Worm (Caenorhabditis elegans) whole organism, early embryonic: ENCODE results near the gene pink-1.
A peak's percentile ranks its signal among the peaks of the same experiment; 100 is the strongest.

Source experiments
- B0310.2 ChIP-seq: sonication (generic microtip); optimal IDR thresholded peaks from 2 replicates; lab custom pipeline; 2016; ENCODE audit warnings: mild to moderate bottlenecking, missing genetic modification characterization, missing compliant biosample characterization
- F13C5.2 ChIP-seq: sonication (generic microtip); optimal IDR thresholded peaks from 2 replicates; lab custom pipeline; 2017; ENCODE audit warnings: mild to moderate bottlenecking, missing genetic modification characterization, inconsistent platforms, missing compliant biosample characterization
- aly-1 ChIP-seq: sonication (generic microtip); optimal IDR thresholded peaks from 2 replicates; lab custom pipeline; 2016; ENCODE audit warnings: missing genetic modification characterization, missing compliant biosample characterization
- ama-1 ChIP-seq: fragments of 150-350 bp; optimal IDR thresholded peaks from 2 replicates; lab custom pipeline; 2014
- ceh-13 ChIP-seq: fragments of 200-800 bp; sonication (Bioruptor generic); optimal IDR thresholded peaks from 2 replicates; lab custom pipeline; 2018; ENCODE audit warnings: mild to moderate bottlenecking, missing genetic modification characterization, missing compliant biosample characterization
- ceh-36 ChIP-seq: sonication (generic microtip); optimal IDR thresholded peaks from 2 replicates; lab custom pipeline; 2016; ENCODE audit warnings: missing genetic modification characterization, inconsistent platforms, missing compliant biosample characterization
- ets-7 ChIP-seq: sonication (generic microtip); optimal IDR thresholded peaks from 2 replicates; lab custom pipeline; 2016; ENCODE audit warnings: missing genotype, missing genetic modification characterization, missing compliant biosample characterization
- flt-1 ChIP-seq: fragments of 200-800 bp; sonication (Bioruptor generic); IDR thresholded peaks from 2 replicates; pipeline ENCODE4 v1.3.6; 2022; ENCODE audit warnings: missing genetic modification characterization, missing compliant biosample characterization
- hmbx-1 ChIP-seq: sonication (generic microtip); optimal IDR thresholded peaks from 2 replicates; lab custom pipeline; 2016; ENCODE audit warnings: mild to moderate bottlenecking, missing genetic modification characterization, missing compliant biosample characterization
- hmg-4 ChIP-seq: fragments of 200-800 bp; sonication (Bioruptor generic); optimal IDR thresholded peaks from 2 replicates; lab custom pipeline; 2018; ENCODE audit warnings: mild to moderate bottlenecking, missing genetic modification characterization, missing compliant biosample characterization
- hnd-1 ChIP-seq: sonication (generic microtip); optimal IDR thresholded peaks from 2 replicates; lab custom pipeline; 2016; ENCODE audit warnings: missing genetic modification characterization, missing compliant biosample characterization
- pes-1 ChIP-seq: fragments of 200-800 bp; sonication (Bioruptor generic); IDR thresholded peaks from 2 replicates; pipeline ENCODE4 v1.3.6; 2022; ENCODE audit warnings: missing genetic modification reagents, missing genetic modification characterization, missing compliant biosample characterization
- scrt-1 ChIP-seq: fragments of 200-800 bp; sonication (Bioruptor generic); IDR thresholded peaks from 2 replicates; pipeline ENCODE4 v1.3.6; 2022; ENCODE audit warnings: missing genetic modification characterization, missing compliant biosample characterization
- sea-1 ChIP-seq: fragments of 200-800 bp; sonication (Bioruptor generic); conservative IDR thresholded peaks from 2 replicates; pipeline ENCODE4 v1.3.6; 2022; ENCODE audit warnings: missing genetic modification characterization, missing compliant biosample characterization
- tbx-11 ChIP-seq: fragments of 200-800 bp; sonication (Bioruptor generic); IDR thresholded peaks from 2 replicates; pipeline ENCODE4 v1.3.6; 2022; ENCODE audit warnings: missing genetic modification characterization, missing compliant biosample characterization
- tbx-37 ChIP-seq: fragments of 200-800 bp; sonication (Bioruptor generic); conservative IDR thresholded peaks from 2 replicates; pipeline ENCODE4 v1.3.6; 2022; ENCODE audit warnings: missing genetic modification reagents, missing genetic modification characterization, missing compliant biosample characterization
- tra-4 ChIP-seq: sonication (generic microtip); optimal IDR thresholded peaks from 2 replicates; lab custom pipeline; 2017; ENCODE audit warnings: missing genetic modification characterization, missing compliant biosample characterization

pink-1 gene

DNA sequence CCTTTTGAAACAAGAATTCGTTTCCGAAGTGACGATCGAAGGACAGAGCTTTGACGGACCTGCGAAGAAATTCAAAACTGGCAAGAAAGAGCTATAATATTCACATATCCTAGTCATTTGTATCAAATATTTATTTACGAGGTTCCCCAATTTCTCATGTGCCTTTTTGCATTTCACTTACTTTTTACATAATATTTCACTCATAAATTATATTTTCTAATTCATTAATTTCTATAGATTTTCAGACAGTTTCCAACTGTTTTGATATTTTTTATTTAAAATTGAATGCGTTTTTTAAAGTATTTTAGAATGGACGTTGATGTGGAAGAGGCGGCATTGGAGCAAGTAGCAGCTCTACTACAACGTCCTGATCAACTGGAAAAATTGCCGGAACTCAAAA lies 36.2 kb downstream of the pink-1 start, which contains the start of gene sec-6:
TSS of gene sec-6 (plus strand) at position 301 of the 400 bp plus-strand sequence.
- TF ChIP-seq tbx-37 (GFP tag; lab: Robert Waterston, UW) (no peak), ama-1 (no peak), pes-1 (GFP tag; lab: Robert Waterston, UW) (no peak), tbx-11 (GFP tag; lab: Robert Waterston, UW) (no peak), hnd-1 (no peak), tra-4 (tag; lab: Kevin White, UChicago) (no peak), ceh-36 (no peak), ets-7 (tag; lab: Kevin White, UChicago) (no peak), scrt-1 (GFP tag; lab: Robert Waterston, UW) (no peak), B0310.2 (tag; lab: Kevin White, UChicago) (no peak), sea-1 (GFP tag; lab: Robert Waterston, UW) (no peak), hmg-4 (GFP tag; lab: Kevin White, UChicago) (no peak), hmbx-1 (tag; lab: Kevin White, UChicago) (no peak), ceh-13 (GFP tag; lab: Kevin White, UChicago) (no peak), flt-1 (GFP tag; lab: Robert Waterston, UW) (no peak), aly-1 (tag; lab: Kevin White, UChicago) (no peak), F13C5.2 (tag; lab: Kevin White, UChicago) (no peak)

DNA sequence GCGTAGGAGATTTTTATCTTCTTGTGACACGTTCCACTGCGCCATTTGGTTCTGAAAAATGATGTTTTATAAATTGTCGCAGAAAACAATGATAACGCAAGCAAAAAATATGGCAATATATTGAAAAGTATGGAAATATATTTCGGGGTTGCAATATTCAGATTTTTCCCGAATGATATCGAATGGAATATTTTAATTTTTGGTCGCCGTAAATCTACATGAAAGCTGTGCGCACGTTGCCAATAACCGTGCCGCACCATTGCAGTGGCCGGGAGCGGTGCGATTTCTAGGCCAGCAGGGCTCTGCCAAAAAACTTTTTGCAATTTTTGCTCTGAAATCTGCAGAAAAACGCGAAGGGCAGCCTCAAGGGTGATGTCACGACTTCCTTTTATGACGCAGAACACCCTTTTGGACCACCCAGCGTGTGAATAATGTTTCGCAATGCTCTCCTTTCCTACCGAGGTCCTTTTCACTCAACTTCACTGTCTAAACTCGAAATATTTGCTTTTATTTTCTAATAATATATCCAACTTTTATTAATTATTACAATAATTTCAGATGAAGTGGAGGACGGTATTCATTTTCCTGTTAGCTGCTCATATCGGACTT lies 37.3 kb downstream of the pink-1 start, which contains the start of the genes F09E5.11 and bmy-1:
TSS of gene F09E5.11 (minus strand) at position 51 of the 609 bp plus-strand sequence.
TSS of gene bmy-1 (plus strand) at position 559 of the 609 bp plus-strand sequence.
- TF ChIP-seq B0310.2 (tag; lab: Kevin White, UChicago) (no peak), hnd-1 (no peak), hmbx-1 (tag; lab: Kevin White, UChicago) (no peak), aly-1 (tag; lab: Kevin White, UChicago) (no peak), ceh-36 (no peak), ama-1 (no peak), tra-4 (tag; lab: Kevin White, UChicago) (no peak), tbx-37 (GFP tag; lab: Robert Waterston, UW) (peak; percentile 79), flt-1 (GFP tag; lab: Robert Waterston, UW) (0 out of 2 replicates have a peak, but pooled peaks have one; percentile 11), sea-1 (GFP tag; lab: Robert Waterston, UW) (0 out of 2 replicates have a peak, but pooled peaks have one; percentile 23), tbx-11 (GFP tag; lab: Robert Waterston, UW) (0 out of 2 replicates have a peak, but pooled peaks have one; percentile 42), scrt-1 (GFP tag; lab: Robert Waterston, UW) (no peak), pes-1 (GFP tag; lab: Robert Waterston, UW) (peak; percentile 74), hmg-4 (GFP tag; lab: Kevin White, UChicago) (peak; percentile 74), F13C5.2 (tag; lab: Kevin White, UChicago) (peak; percentile 61), ceh-13 (GFP tag; lab: Kevin White, UChicago) (peak; percentile 21), ets-7 (tag; lab: Kevin White, UChicago) (peak; percentile 23)

DNA sequence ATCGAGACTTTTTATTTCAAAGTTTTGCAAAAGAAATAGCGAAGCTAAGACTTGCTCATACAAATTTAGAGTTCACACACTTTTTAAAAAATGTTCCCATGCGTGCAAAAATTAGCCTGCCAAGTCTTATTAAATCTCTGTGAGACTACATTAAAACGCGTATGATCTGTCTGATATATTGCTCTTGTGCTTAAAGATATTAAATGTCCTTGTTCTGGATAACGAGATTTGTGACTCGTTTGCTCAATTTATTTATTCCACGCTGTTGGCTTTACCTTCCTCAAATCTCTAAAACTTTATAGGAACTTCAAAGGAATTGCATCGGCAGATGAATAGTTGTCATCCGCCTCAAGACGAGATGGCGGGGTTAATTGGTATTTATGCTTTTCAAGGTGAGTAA lies 40.1 kb downstream of the pink-1 start, which contains the start of gene srg-69:
TSS of gene srg-69 (plus strand) at position 301 of the 400 bp plus-strand sequence.
- TF ChIP-seq scrt-1 (GFP tag; lab: Robert Waterston, UW) (no peak), hnd-1 (no peak), tbx-11 (GFP tag; lab: Robert Waterston, UW) (no peak), flt-1 (GFP tag; lab: Robert Waterston, UW) (no peak), ets-7 (tag; lab: Kevin White, UChicago) (no peak), ama-1 (no peak), tbx-37 (GFP tag; lab: Robert Waterston, UW) (no peak), ceh-13 (GFP tag; lab: Kevin White, UChicago) (no peak), sea-1 (GFP tag; lab: Robert Waterston, UW) (no peak), F13C5.2 (tag; lab: Kevin White, UChicago) (no peak), hmbx-1 (tag; lab: Kevin White, UChicago) (no peak), tra-4 (tag; lab: Kevin White, UChicago) (no peak), ceh-36 (no peak), hmg-4 (GFP tag; lab: Kevin White, UChicago) (no peak), B0310.2 (tag; lab: Kevin White, UChicago) (no peak), pes-1 (GFP tag; lab: Robert Waterston, UW) (no peak), aly-1 (tag; lab: Kevin White, UChicago) (no peak)

- TF ChIP-seq ama-1 (no peak), aly-1 (tag; lab: Kevin White, UChicago) (no peak), pes-1 (GFP tag; lab: Robert Waterston, UW) (peak; percentile 46; the same call in 1 of the 2 replicates), hnd-1 (no peak), B0310.2 (tag; lab: Kevin White, UChicago) (no peak)
Observed at ce11 chrII:5353642-5354041, 41.9 kb downstream of the pink-1 start.

- no peak for TF ChIP-seq ama-1
- TF ChIP-seq ceh-36: no peak
- no peak for TF ChIP-seq hmg-4 (GFP tag; lab: Kevin White, UChicago)
- TF ChIP-seq tbx-11 (GFP tag; lab: Robert Waterston, UW): no peak
- TF ChIP-seq scrt-1 (GFP tag; lab: Robert Waterston, UW): no peak
- TF ChIP-seq sea-1 (GFP tag; lab: Robert Waterston, UW): no peak
- TF ChIP-seq flt-1 (GFP tag; lab: Robert Waterston, UW): no peak
- no peak for TF ChIP-seq ceh-13 (GFP tag; lab: Kevin White, UChicago)
- no peak for TF ChIP-seq B0310.2 (tag; lab: Kevin White, UChicago)
- TF ChIP-seq tbx-37 (GFP tag; lab: Robert Waterston, UW): no peak
- no peak for TF ChIP-seq ets-7 (tag; lab: Kevin White, UChicago)
- TF ChIP-seq hnd-1: no peak
- no peak for TF ChIP-seq F13C5.2 (tag; lab: Kevin White, UChicago)
- no peak for TF ChIP-seq aly-1 (tag; lab: Kevin White, UChicago)
- TF ChIP-seq tra-4 (tag; lab: Kevin White, UChicago): no peak
- TF ChIP-seq pes-1 (GFP tag; lab: Robert Waterston, UW): no peak
- no peak for TF ChIP-seq hmbx-1 (tag; lab: Kevin White, UChicago)
Observed at ce11 chrII:5351799-5352198, 43.7 kb downstream of the pink-1 start, which contains the start of gene F09E5.7. Gene F09E5.7 (plus strand): TSS chrII:5352099.

- TF ChIP-seq tbx-11 (GFP tag; lab: Robert Waterston, UW) (peak; percentile 76), scrt-1 (GFP tag; lab: Robert Waterston, UW) (0 out of 2 replicates have a peak, but pooled peaks have one; percentile 35), pes-1 (GFP tag; lab: Robert Waterston, UW) (peak; percentile 81)
Observed at ce11 chrII:5350357-5350756, 45.1 kb downstream of the pink-1 start, which contains the start of gene F09E5.8. Gene F09E5.8 (plus strand): TSS chrII:5350669.
